Fruit fly (Drosophila melanogaster): ENCODE data around the gene Sk2.

DNA sequence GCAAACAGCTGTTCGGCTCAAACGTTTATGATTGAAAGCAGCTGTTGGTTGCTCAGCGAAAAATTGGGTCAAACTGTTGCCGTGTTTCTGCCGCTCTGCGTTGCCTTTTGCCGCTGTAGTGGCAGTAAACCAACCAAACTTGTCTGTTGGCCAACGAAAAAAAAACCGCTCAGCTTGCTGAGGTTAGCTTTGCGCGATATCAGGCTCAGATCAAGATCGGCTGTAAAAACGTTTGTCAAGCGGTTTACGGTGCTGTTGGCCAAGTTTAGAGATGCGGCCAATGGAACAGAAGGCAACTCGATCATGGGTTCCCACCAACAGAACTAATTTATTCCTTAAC, 32.2 kb downstream of the Sk2 start:
- TF ChIP-seq Dll (optimal IDR thresholded peaks at IDR 0.05) (no peak), pan (optimal IDR thresholded peaks at IDR 0.05) (no peak), psq (optimal IDR thresholded peaks at IDR 0.05) (no peak)
